Fruit fly (Drosophila melanogaster) whole organism, embryonic: ENCODE results near the gene RabGGTa.

Source experiments
- CG6683 ChIP-seq: fragments of 200-800 bp; sonication (Bioruptor generic); optimal IDR thresholded peaks from 2 replicates; lab custom pipeline; 2017; ENCODE audit warnings: missing biosample characterization, mild to moderate bottlenecking, missing genetic modification characterization, missing genetic modification reagents
- CG9876 ChIP-seq: fragments of 200-800 bp; sonication (Bioruptor generic); optimal IDR thresholded peaks from 2 replicates; lab custom pipeline; 2016; ENCODE audit warnings: missing biosample characterization, missing genetic modification characterization
- E2f1 ChIP-seq: fragments of 200-800 bp; sonication (Bioruptor generic); IDR thresholded peaks from 2 replicates; pipeline ENCODE4 v1.3.6; 2022; ENCODE audit warnings: missing biosample characterization, missing genetic modification characterization
- ap ChIP-seq: fragments of 200-800 bp; sonication (Bioruptor generic); IDR thresholded peaks from 2 replicates; pipeline ENCODE4 v1.3.6; 2022; ENCODE audit warnings: missing biosample characterization, missing genetic modification characterization
- ind ChIP-seq: fragments of 200-800 bp; sonication (Bioruptor generic); optimal IDR thresholded peaks from 3 replicates; lab custom pipeline; 2016; ENCODE audit warnings: missing biosample characterization, missing genetic modification characterization
- maf-S ChIP-seq: fragments of 200-800 bp; sonication (Bioruptor generic); optimal IDR thresholded peaks from 2 replicates; lab custom pipeline; 2016; ENCODE audit warnings: missing biosample characterization, missing genetic modification characterization

DNA sequence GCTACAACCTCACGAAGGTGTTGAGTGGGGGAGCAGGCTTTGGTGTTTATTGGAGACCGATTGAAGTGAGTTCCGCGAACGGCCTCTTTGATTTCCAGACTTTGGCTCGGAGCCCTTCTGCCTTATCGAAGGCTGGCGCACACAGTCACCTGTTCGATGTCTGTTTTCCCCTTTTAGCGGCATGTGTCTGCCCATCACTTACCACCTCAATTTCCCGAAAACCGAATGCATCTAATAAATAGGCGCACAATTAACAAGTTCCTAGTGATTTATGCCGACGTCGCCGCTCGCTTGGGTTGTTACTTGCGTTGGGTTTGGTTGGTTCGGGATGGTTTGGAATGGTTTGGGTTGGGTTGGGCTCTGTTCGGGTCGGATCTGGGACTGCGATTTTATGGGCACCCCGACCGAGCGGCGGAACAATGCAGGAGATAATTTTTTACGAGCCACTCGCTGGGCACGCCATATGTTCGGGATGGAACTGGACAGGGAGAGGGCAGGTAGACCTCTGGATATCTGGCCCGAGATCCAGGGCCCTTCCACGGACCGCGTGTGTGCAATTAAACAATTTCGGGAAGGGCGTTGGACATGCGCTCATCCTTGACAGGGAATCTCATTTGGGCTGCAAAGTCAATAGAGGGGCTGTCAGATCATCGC is 18.2 kb upstream of the RabGGTa start:
- TF ChIP-seq CG6683 (no peak), CG9876 (GFP tag; lab: Kevin White, UChicago) (no peak), ind (no peak), E2f1 (GFP tag; lab: Robert Waterston, UW) (no peak), ap (no peak), maf-S (no peak)
